Fruit fly (Drosophila melanogaster): Measurements from ENCODE around the gene CG6154.

CG6154 gene

dm6 chr3R:26260692-26261243 is 1.7 kb upstream of the CG6154 start (continued):
- peak; percentile 36 to 47 for TF ChIP-seq Trl (optimal IDR thresholded peaks at IDR 0.05)
- TF ChIP-seq Trl (GFP tag; optimal IDR thresholded peaks at IDR 0.05) = no peak

DNA sequence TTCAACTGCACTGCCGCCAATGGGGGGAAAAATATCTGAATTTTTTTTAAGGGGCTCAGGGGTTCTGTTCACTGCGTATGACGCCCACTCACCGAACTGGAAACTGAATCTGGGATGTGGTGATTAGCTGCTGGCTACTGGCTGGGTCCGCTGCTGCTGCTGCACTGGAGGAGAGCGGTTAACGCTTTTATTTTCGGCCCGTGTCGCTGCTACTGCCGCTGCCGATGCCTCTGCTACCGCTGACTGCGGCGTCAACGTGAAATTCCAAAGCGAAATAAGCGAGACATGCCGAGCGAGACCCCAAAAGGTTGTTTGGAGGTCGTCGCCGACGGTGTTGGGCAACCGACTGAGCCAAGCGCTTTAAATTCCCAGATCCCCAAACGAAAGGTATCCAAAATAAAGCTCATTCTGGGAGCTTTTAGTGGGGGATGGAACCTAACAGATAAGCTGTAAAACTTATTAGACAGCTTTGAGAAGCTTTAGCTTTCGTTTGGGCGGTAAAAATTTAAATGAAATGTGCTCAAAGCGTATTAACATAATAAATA is 1.1 kb upstream of the CG6154 start, which contains the start of gene Ald1:
Gene Ald1, minus strand, starts transcription at position 348 of the 545 bp plus-strand sequence.
- no peak for TF ChIP-seq toy (GFP tag; IDR thresholded peaks at IDR 0.05)
- no peak for TF ChIP-seq org-1 (GFP tag; optimal IDR thresholded peaks at IDR 0.05)
- no peak for TF ChIP-seq Opbp (GFP tag; IDR thresholded peaks at IDR 0.05; ENCODE audit: partially characterized antibody)
- TF ChIP-seq NfI (GFP tag; optimal IDR thresholded peaks at IDR 0.05) = peak; percentile 45
- no peak for TF ChIP-seq row (GFP tag; IDR thresholded peaks at IDR 0.05)
- no peak for TF ChIP-seq danr (GFP tag; IDR thresholded peaks at IDR 0.05)
- TF ChIP-seq CG15601 (tag; optimal IDR thresholded peaks at IDR 0.05) = no peak
- peak; percentile 77 for TF ChIP-seq CG18599 (GFP tag; optimal IDR thresholded peaks at IDR 0.05)
- TF ChIP-seq CG3407 (GFP tag; optimal IDR thresholded peaks at IDR 0.05) = no peak
- TF ChIP-seq Vsx1 (GFP tag; optimal IDR thresholded peaks at IDR 0.05) = peak; percentile 77
- TF ChIP-seq CG17568 (GFP tag; optimal IDR thresholded peaks at IDR 0.05) = no peak
- TF ChIP-seq sqz (GFP tag; optimal IDR thresholded peaks at IDR 0.05) = peak; percentile 36
- TF ChIP-seq Hr78 (GFP tag; optimal IDR thresholded peaks at IDR 0.05) = peak in 1 of 2 experiments; percentile 99
- TF ChIP-seq CG14441 (GFP tag; IDR thresholded peaks at IDR 0.05) = no peak
- no peak for TF ChIP-seq lmd (GFP tag; IDR thresholded peaks at IDR 0.05)
- no peak for TF ChIP-seq CG10431 (GFP tag; optimal IDR thresholded peaks at IDR 0.05)
- TF ChIP-seq CoRest (tag; optimal IDR thresholded peaks at IDR 0.05) = no peak
- peak; percentile 38 for TF ChIP-seq CG2678 (tag; optimal IDR thresholded peaks at IDR 0.05)
- peak; percentile 14 for TF ChIP-seq CG15269 (tag; optimal IDR thresholded peaks at IDR 0.05)
- TF ChIP-seq CG30431 (GFP tag; optimal IDR thresholded peaks at IDR 0.05) = no peak
- no peak for TF ChIP-seq CG1233 (GFP tag; optimal IDR thresholded peaks at IDR 0.05)
- peak; percentile 3 for TF ChIP-seq MESR4 (GFP tag; optimal IDR thresholded peaks at IDR 0.05)
- peak; percentile 40 for TF ChIP-seq Nf-YC (tag; optimal IDR thresholded peaks at IDR 0.05)
- TF ChIP-seq hth (optimal IDR thresholded peaks at IDR 0.05) = no peak
- peak; percentile 1 for TF ChIP-seq B-H2 (GFP tag; optimal IDR thresholded peaks at IDR 0.05)
- no peak for TF ChIP-seq CG6272 (GFP tag; IDR thresholded peaks at IDR 0.05)
- peak; percentile 92 for TF ChIP-seq CG12769 (tag; optimal IDR thresholded peaks at IDR 0.05)
- TF ChIP-seq CG31365 (tag; optimal IDR thresholded peaks at IDR 0.05) = no peak
- peak in 1 of 2 experiments; percentile 33 for TF ChIP-seq Trl (optimal IDR thresholded peaks at IDR 0.05)
- no peak for TF ChIP-seq Trl (GFP tag; optimal IDR thresholded peaks at IDR 0.05)
- no peak for TF ChIP-seq CG18476 (GFP tag; optimal IDR thresholded peaks at IDR 0.05)
- TF ChIP-seq Ets97D (GFP tag; optimal IDR thresholded peaks at IDR 0.05) = peak; percentile 7
- TF ChIP-seq CG34422 (GFP tag; IDR thresholded peaks at IDR 0.05) = no peak
- peak; percentile 38 for TF ChIP-seq HmgZ (tag; optimal IDR thresholded peaks at IDR 0.05)
- TF ChIP-seq lab (GFP tag; optimal IDR thresholded peaks at IDR 0.05) = peak; percentile 48
- no peak for TF ChIP-seq CG6689 (GFP tag; IDR thresholded peaks at IDR 0.05)
- TF ChIP-seq abd-A (tag; optimal IDR thresholded peaks at IDR 0.05) = peak; percentile 73
- peak; percentile 92 for TF ChIP-seq CG11504 (tag; optimal IDR thresholded peaks at IDR 0.05)
- no peak for TF ChIP-seq zen (tag; optimal IDR thresholded peaks at IDR 0.05)
- TF ChIP-seq tll (GFP tag; optimal IDR thresholded peaks at IDR 0.05) = no peak
- peak; percentile 26; the same call in 1 of the 3 replicates for TF ChIP-seq CG11695 (GFP tag; IDR thresholded peaks at IDR 0.05)
- no peak for TF ChIP-seq CG5953 (GFP tag; IDR thresholded peaks at IDR 0.05)
- TF ChIP-seq YL-1 (GFP tag; optimal IDR thresholded peaks at IDR 0.05) = peak; percentile 71
- peak; percentile 91 for TF ChIP-seq Dp (GFP tag; optimal IDR thresholded peaks at IDR 0.05)
- peak; percentile 5; the same call in 1 of the 2 replicates for TF ChIP-seq peb (GFP tag; IDR thresholded peaks at IDR 0.05)
- TF ChIP-seq CG9727 (GFP tag; optimal IDR thresholded peaks at IDR 0.05) = peak; percentile 29
- TF ChIP-seq CG17359 (tag; optimal IDR thresholded peaks at IDR 0.05) = peak; percentile 25

Data from whole organism, embryonic.